Fruit fly (Drosophila melanogaster) whole organism, embryonic: ENCODE data around the gene Dph3.

Experiments
- Adf1 ChIP-seq: fragments of 200-800 bp; sonication (Bioruptor generic); IDR thresholded peaks from 2 replicates; pipeline ENCODE4 v1.3.6; 2022; ENCODE audit warnings: missing biosample characterization, missing genetic modification characterization
- Aef1 ChIP-seq: fragments of 200-800 bp; sonication (Bioruptor generic); IDR thresholded peaks from 3 replicates; pipeline ENCODE4 v1.3.6; 2022; ENCODE audit warnings: missing biosample characterization, missing genetic modification characterization
- CG10366 ChIP-seq: fragments of 200-800 bp; sonication (Bioruptor generic); IDR thresholded peaks from 2 replicates; pipeline ENCODE4 v1.3.6; 2022; ENCODE audit warnings: missing biosample characterization, missing genetic modification characterization
- CG12155 ChIP-seq: fragments of 200-800 bp; sonication (Bioruptor generic); optimal IDR thresholded peaks from 3 replicates; lab custom pipeline; 2016; ENCODE audit warnings: missing biosample characterization, missing genetic modification characterization
- CG12219 ChIP-seq: fragments of 200-800 bp; sonication (Bioruptor generic); optimal IDR thresholded peaks from 3 replicates; lab custom pipeline; 2018; ENCODE audit warnings: missing biosample characterization, mild to moderate bottlenecking, missing genetic modification characterization
- CG12942 ChIP-seq: fragments of 200-800 bp; sonication (Bioruptor generic); optimal IDR thresholded peaks from 3 replicates; lab custom pipeline; 2016; ENCODE audit warnings: missing biosample characterization, missing genetic modification characterization
- CG15269 ChIP-seq: fragments of 200-800 bp; sonication (Bioruptor generic); optimal IDR thresholded peaks from 2 replicates; lab custom pipeline; 2018; ENCODE audit warnings: missing biosample characterization, mild to moderate bottlenecking, missing genetic modification characterization, moderate library complexity
- CG1603 ChIP-seq: fragments of 200-800 bp; sonication (Bioruptor generic); optimal IDR thresholded peaks from 2 replicates; lab custom pipeline; 2019; ENCODE audit warnings: missing biosample characterization, mild to moderate bottlenecking, missing genetic modification characterization, moderate library complexity
- CG16815 ChIP-seq: fragments of 200-800 bp; sonication (Bioruptor generic); optimal IDR thresholded peaks from 3 replicates; lab custom pipeline; 2017; ENCODE audit warnings: missing biosample characterization, mild to moderate bottlenecking, missing genetic modification characterization
- CG2129 ChIP-seq: fragments of 200-800 bp; sonication (Bioruptor generic); IDR thresholded peaks from 2 replicates; pipeline ENCODE4 v1.3.6; 2022; ENCODE audit warnings: missing biosample characterization, missing genetic modification characterization; ENCODE audit not compliant: partially characterized antibody
- CG2202 ChIP-seq: fragments of 200-800 bp; sonication (Bioruptor generic); optimal IDR thresholded peaks from 2 replicates; lab custom pipeline; 2018; ENCODE audit warnings: missing biosample characterization, mild to moderate bottlenecking, missing genetic modification characterization
- CG2678 ChIP-seq: fragments of 200-800 bp; sonication (Bioruptor generic); optimal IDR thresholded peaks from 3 replicates; lab custom pipeline; 2019; ENCODE audit warnings: missing biosample characterization, mild to moderate bottlenecking, missing genetic modification characterization, moderate library complexity
- CG31224 ChIP-seq: fragments of 200-800 bp; sonication (Bioruptor generic); IDR thresholded peaks from 2 replicates; pipeline ENCODE4 v1.3.6; 2022; ENCODE audit warnings: missing biosample characterization, missing genetic modification characterization
- CG32767 ChIP-seq: fragments of 200-800 bp; sonication (Bioruptor generic); IDR thresholded peaks from 2 replicates; pipeline ENCODE4 v1.3.6; 2022; ENCODE audit warnings: missing biosample characterization, missing genetic modification characterization
- CG34422 ChIP-seq: fragments of 200-800 bp; sonication (Bioruptor generic); IDR thresholded peaks from 3 replicates; pipeline ENCODE4 v1.3.6; 2022; ENCODE audit warnings: missing biosample characterization, missing genetic modification characterization
- CG3995 ChIP-seq: fragments of 200-800 bp; sonication (Bioruptor generic); optimal IDR thresholded peaks from 3 replicates; lab custom pipeline; 2016; ENCODE audit warnings: missing biosample characterization, missing genetic modification characterization
- CG43689 ChIP-seq: fragments of 200-800 bp; sonication (Bioruptor generic); IDR thresholded peaks from 2 replicates; pipeline ENCODE4 v1.3.6; 2022; ENCODE audit warnings: missing biosample characterization, missing genetic modification characterization
- CG6175 ChIP-seq: fragments of 200-800 bp; sonication (Bioruptor generic); IDR thresholded peaks from 3 replicates; pipeline ENCODE4 v1.3.6; 2022; ENCODE audit warnings: missing biosample characterization, missing genetic modification characterization
- CG6689 ChIP-seq: fragments of 200-800 bp; sonication (Bioruptor generic); IDR thresholded peaks from 2 replicates; pipeline ENCODE4 v1.3.6; 2022; ENCODE audit warnings: missing biosample characterization, missing genetic modification characterization
- CG7556 ChIP-seq: fragments of 200-800 bp; sonication (Bioruptor generic); optimal IDR thresholded peaks from 2 replicates; lab custom pipeline; 2017; ENCODE audit warnings: missing biosample characterization, mild to moderate bottlenecking, missing genetic modification characterization
- CG8765 ChIP-seq: fragments of 200-800 bp; sonication (Bioruptor generic); IDR thresholded peaks from 2 replicates; pipeline ENCODE4 v1.3.6; 2022; ENCODE audit warnings: missing biosample characterization, missing genetic modification characterization
- CG9437 ChIP-seq: fragments of 200-800 bp; sonication (Bioruptor generic); optimal IDR thresholded peaks from 2 replicates; lab custom pipeline; 2018; ENCODE audit warnings: missing biosample characterization, mild to moderate bottlenecking, missing genetic modification characterization
- CoRest ChIP-seq: fragments of 200-800 bp; sonication (Bioruptor generic); optimal IDR thresholded peaks from 3 replicates; lab custom pipeline; 2018; ENCODE audit warnings: missing biosample characterization, mild to moderate bottlenecking, missing genetic modification characterization, moderate library complexity
- Dek ChIP-seq: fragments of 200-800 bp; sonication (Bioruptor generic); optimal IDR thresholded peaks from 3 replicates; lab custom pipeline; 2019; ENCODE audit warnings: missing biosample characterization, mild to moderate bottlenecking, missing genetic modification characterization, moderate library complexity
- E2f2 ChIP-seq: fragments of 200-800 bp; sonication (Bioruptor generic); IDR thresholded peaks from 2 replicates; pipeline ENCODE4 v1.3.6; 2022; ENCODE audit warnings: missing biosample characterization, missing genetic modification characterization
- GATAe ChIP-seq: fragments of 200-800 bp; sonication (Bioruptor generic); conservative IDR thresholded peaks from 2 replicates; pipeline ENCODE4 v1.3.6; 2022; ENCODE audit warnings: missing biosample characterization, missing genetic modification characterization
- HmgZ ChIP-seq: fragments of 200-800 bp; sonication (Bioruptor generic); optimal IDR thresholded peaks from 2 replicates; lab custom pipeline; 2018; ENCODE audit warnings: missing biosample characterization, mild to moderate bottlenecking, missing genetic modification characterization
- Hr51 ChIP-seq, 2 experiments: fragments of 200-800 bp; sonication (Bioruptor generic); optimal IDR thresholded peaks; 2 replicates in 1 of 2; 3 replicates in 1 of 2; lab custom pipeline; 2016 to 2018; ENCODE audit warnings: missing biosample characterization in 2 of 2, missing genetic modification characterization in 2 of 2, mild to moderate bottlenecking in 1 of 2, moderate library complexity in 1 of 2
- Nf-YC ChIP-seq: fragments of 200-800 bp; optimal IDR thresholded peaks from 3 replicates; lab custom pipeline; 2019; ENCODE audit warnings: missing biosample characterization, mild to moderate bottlenecking, missing genetic modification characterization, moderate library complexity
- Optix ChIP-seq: fragments of 200-800 bp; sonication (Bioruptor generic); IDR thresholded peaks from 3 replicates; pipeline ENCODE4 v1.3.6; 2022; ENCODE audit warnings: missing biosample characterization, missing genetic modification characterization
- PHDP ChIP-seq: fragments of 200-800 bp; sonication (Bioruptor generic); optimal IDR thresholded peaks from 3 replicates; lab custom pipeline; 2018; ENCODE audit warnings: missing biosample characterization, mild to moderate bottlenecking, missing genetic modification characterization, moderate library complexity
- Sry-β ChIP-seq: fragments of 200-800 bp; sonication (Bioruptor generic); optimal IDR thresholded peaks from 2 replicates; lab custom pipeline; 2018; ENCODE audit warnings: missing biosample characterization, mild to moderate bottlenecking, missing genetic modification characterization, moderate library complexity
- Ssrp ChIP-seq: fragments of 200-800 bp; sonication (Bioruptor generic); optimal IDR thresholded peaks from 2 replicates; lab custom pipeline; 2018; ENCODE audit warnings: missing biosample characterization, mild to moderate bottlenecking, missing genetic modification characterization, moderate library complexity
- Tbp ChIP-seq: fragments of >200 bp; optimal IDR thresholded peaks from 2 replicates; lab custom pipeline; 2018; ENCODE audit warnings: missing biosample characterization, missing genetic modification characterization
- Xbp1 ChIP-seq: fragments of 200-800 bp; sonication (Bioruptor generic); optimal IDR thresholded peaks from 3 replicates; lab custom pipeline; 2016; ENCODE audit warnings: missing biosample characterization, mild to moderate bottlenecking, missing genetic modification characterization
- Xrp1 ChIP-seq: fragments of 200-800 bp; sonication (Bioruptor generic); IDR thresholded peaks from 2 replicates; pipeline ENCODE4 v1.3.6; 2022; ENCODE audit warnings: missing biosample characterization, missing genetic modification characterization
- ato ChIP-seq: fragments of 200-800 bp; sonication (Bioruptor generic); IDR thresholded peaks from 2 replicates; pipeline ENCODE4 v1.3.6; 2022; ENCODE audit warnings: missing biosample characterization, missing genetic modification characterization; ENCODE audit not compliant: partially characterized antibody
- eve ChIP-seq, 2 experiments: fragments of >200 bp; optimal IDR thresholded peaks; 2 replicates each; lab custom pipeline; 2017; ENCODE audit warnings: missing biosample characterization in 2 of 2, missing genetic modification characterization in 2 of 2
- gem ChIP-seq: fragments of 200-800 bp; sonication (Bioruptor generic); optimal IDR thresholded peaks from 2 replicates; lab custom pipeline; 2019; ENCODE audit warnings: missing biosample characterization, mild to moderate bottlenecking, missing genetic modification characterization, moderate library complexity
- hb ChIP-seq: fragments of 200-800 bp; sonication (Bioruptor generic); IDR thresholded peaks from 3 replicates; pipeline ENCODE4 v1.3.6; 2022; ENCODE audit warnings: missing biosample characterization, missing genetic modification characterization; ENCODE audit not compliant: partially characterized antibody
- ken ChIP-seq: fragments of 200-800 bp; sonication (Bioruptor generic); IDR thresholded peaks from 3 replicates; pipeline ENCODE4 v1.3.6; 2022; ENCODE audit warnings: missing biosample characterization, missing genetic modification characterization
- maf-S ChIP-seq: fragments of 200-800 bp; sonication (Bioruptor generic); optimal IDR thresholded peaks from 2 replicates; lab custom pipeline; 2016; ENCODE audit warnings: missing biosample characterization, missing genetic modification characterization
- mirr ChIP-seq: fragments of 200-800 bp; sonication (Bioruptor generic); optimal IDR thresholded peaks from 3 replicates; lab custom pipeline; 2018; ENCODE audit warnings: missing biosample characterization, mild to moderate bottlenecking, missing genetic modification characterization
- oc ChIP-seq: fragments of 200-800 bp; sonication (Bioruptor generic); optimal IDR thresholded peaks from 2 replicates; lab custom pipeline; 2018; ENCODE audit warnings: missing biosample characterization, mild to moderate bottlenecking, missing genetic modification characterization, moderate library complexity
- prd ChIP-seq, 3 experiments: fragments of >200 bp in 2 of 3; fragments of 200-800 bp in 1 of 3; sonication (Bioruptor generic) in 1 of 3; optimal IDR thresholded peaks in 2 of 3; IDR thresholded peaks in 1 of 3; 2 replicates in 2 of 3; 3 replicates in 1 of 3; pipeline versions ENCODE4 v1.3.6 to Lab custom; 2017 to 2022; ENCODE audit warnings: missing biosample characterization in 1 of 3, missing genetic modification characterization in 1 of 3
- ranshi ChIP-seq: fragments of 200-800 bp; sonication (Bioruptor generic); IDR thresholded peaks from 2 replicates; pipeline ENCODE4 v1.3.6; 2022; ENCODE audit warnings: missing biosample characterization, missing genetic modification characterization
- tap ChIP-seq: fragments of 200-800 bp; optimal IDR thresholded peaks from 3 replicates; lab custom pipeline; 2019; ENCODE audit warnings: missing biosample characterization, mild to moderate bottlenecking, missing genetic modification characterization, moderate library complexity
- tin ChIP-seq: fragments of 200-800 bp; sonication (Bioruptor generic); optimal IDR thresholded peaks from 3 replicates; lab custom pipeline; 2016; ENCODE audit warnings: missing biosample characterization, missing genetic modification characterization
- vnd ChIP-seq: fragments of 200-800 bp; sonication (Bioruptor generic); IDR thresholded peaks from 3 replicates; pipeline ENCODE4 v1.3.6; 2022; ENCODE audit warnings: missing biosample characterization, missing genetic modification characterization; ENCODE audit not compliant: partially characterized antibody

Dph3 gene

DNA sequence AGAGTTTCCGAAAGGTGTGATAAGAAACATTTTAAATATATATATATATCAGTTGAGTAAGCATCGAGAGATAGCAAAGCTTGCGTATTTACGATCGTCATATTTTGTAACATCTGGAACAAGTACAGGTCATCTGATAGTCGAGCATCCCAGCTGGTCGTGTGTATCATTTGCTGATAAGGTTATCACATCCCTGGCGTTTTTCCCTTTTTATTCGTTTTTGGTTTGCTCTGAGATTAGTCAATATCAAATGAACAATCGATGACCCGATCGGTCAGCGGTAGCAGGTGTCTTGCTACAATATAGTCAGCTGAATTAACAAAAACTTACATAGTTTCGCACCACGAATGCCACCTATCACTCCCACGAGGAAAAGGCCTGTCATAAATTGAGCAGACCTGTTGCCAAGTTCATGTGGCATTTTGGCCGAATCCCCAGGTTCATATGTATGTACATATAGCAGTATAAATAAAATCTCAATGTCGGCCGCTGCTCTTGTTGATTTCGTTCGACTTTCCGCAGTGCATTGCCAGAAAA is 30.8 kb upstream of the Dph3 start (continued):
- TF ChIP-seq Sry-β (GFP tag; lab: Kevin White, UChicago): no peak
- peak; percentile 45 for TF ChIP-seq CG12219
- no peak for TF ChIP-seq maf-S (GFP tag; lab: Kevin White, UChicago)
- peak; percentile 66 for TF ChIP-seq PHDP
- TF ChIP-seq oc: peak; percentile 19
- peak; percentile 78 for TF ChIP-seq CG2678 (tag; lab: Kevin White, UChicago)
- peak; percentile 52 for TF ChIP-seq Aef1 (GFP tag; lab: Robert Waterston, UW)
- 0 out of 3 replicates have a peak, but pooled peaks have one; percentile 9 for TF ChIP-seq CG34422 (GFP tag; lab: Robert Waterston, UW)
- no peak for TF ChIP-seq Nf-YC (tag; lab: Kevin White, UChicago)
- TF ChIP-seq CG12155 (GFP tag; lab: Kevin White, UChicago): peak; percentile 42
- TF ChIP-seq ranshi (GFP tag; lab: Robert Waterston, UW): 0 out of 2 replicates have a peak, but pooled peaks have one; percentile 63
- peak; percentile 47 for TF ChIP-seq tap (tag; lab: Kevin White, UChicago)
- peak; percentile 46; the same call in 1 of the 2 replicates for TF ChIP-seq CG32767 (GFP tag; lab: Robert Waterston, UW)
- TF ChIP-seq CG2129 (GFP tag; lab: Robert Waterston, UW): no peak
- peak; percentile 34; the same call in 1 of the 2 replicates for TF ChIP-seq Adf1 (GFP tag; lab: Robert Waterston, UW)
- TF ChIP-seq CG10366 (GFP tag; lab: Robert Waterston, UW): peak; percentile 67
- TF ChIP-seq gem (tag; lab: Kevin White, UChicago): peak; percentile 82
- TF ChIP-seq CG1603 (tag; lab: Kevin White, UChicago): peak; percentile 32
- TF ChIP-seq ato (GFP tag; lab: Robert Waterston, UW): no peak
- peak; percentile 76 for TF ChIP-seq CG15269 (tag; lab: Kevin White, UChicago)
- TF ChIP-seq prd (optimal IDR thresholded peaks at IDR 0.05; lab: Kevin White, UChicago): no peak
- peak; percentile 67 for TF ChIP-seq prd (GFP tag; IDR thresholded peaks at IDR 0.05; lab: Robert Waterston, UW)
- TF ChIP-seq mirr: no peak
- no peak for TF ChIP-seq vnd (GFP tag; lab: Robert Waterston, UW)
- TF ChIP-seq Dek (tag; lab: Kevin White, UChicago): peak; percentile 75
- TF ChIP-seq Hr51 (GFP tag; optimal IDR thresholded peaks at IDR 0.05; lab: Kevin White, UChicago): peak in 1 of 2 experiments; percentile 77
- TF ChIP-seq GATAe (GFP tag; lab: Robert Waterston, UW): peak; percentile 87
- TF ChIP-seq HmgZ (tag; lab: Kevin White, UChicago): peak; percentile 26
- peak; percentile 51 for TF ChIP-seq CG7556 (GFP tag; lab: Kevin White, UChicago)
- TF ChIP-seq eve (GFP tag; optimal IDR thresholded peaks at IDR 0.05; lab: Kevin White, UChicago): no peak
- TF ChIP-seq Xrp1: no peak
- TF ChIP-seq CG6689 (GFP tag; lab: Robert Waterston, UW): peak; percentile 56
- peak; percentile 38 for TF ChIP-seq CG12942 (GFP tag; lab: Kevin White, UChicago)
- TF ChIP-seq CG3995 (GFP tag; lab: Kevin White, UChicago): peak; percentile 35
- no peak for TF ChIP-seq Tbp (GFP tag; lab: Kevin White, UChicago)
- peak; percentile 63 for TF ChIP-seq Xbp1 (GFP tag; lab: Kevin White, UChicago)
- TF ChIP-seq tin (GFP tag; lab: Kevin White, UChicago): peak; percentile 5
- TF ChIP-seq CG16815 (GFP tag; lab: Kevin White, UChicago): peak; percentile 22
- 0 out of 2 replicates have a peak, but pooled peaks have one; percentile 33 for TF ChIP-seq CG43689 (GFP tag; lab: Robert Waterston, UW)
- peak; percentile 27 for TF ChIP-seq Ssrp
- TF ChIP-seq hb (GFP tag; lab: Robert Waterston, UW): no peak
- no peak for TF ChIP-seq ken
- TF ChIP-seq Optix (GFP tag; lab: Robert Waterston, UW): 0 out of 3 replicates have a peak, but pooled peaks have one; percentile 5
- peak; percentile 33 for TF ChIP-seq CG9437 (GFP tag; lab: Kevin White, UChicago)
- no peak for TF ChIP-seq CG8765 (GFP tag; lab: Robert Waterston, UW)
- peak; percentile 62 for TF ChIP-seq CoRest (tag; lab: Kevin White, UChicago)
- TF ChIP-seq CG2202 (tag; lab: Kevin White, UChicago): no peak
- TF ChIP-seq CG31224: peak; percentile 54
- peak; percentile 19; the same call in 1 of the 2 replicates for TF ChIP-seq E2f2
- TF ChIP-seq CG6175 (GFP tag; lab: Robert Waterston, UW): 0 out of 3 replicates have a peak, but pooled peaks have one; percentile 50
